Worm (Caenorhabditis elegans) whole organism, midembryonic: Measurements from ENCODE around the gene R05F9.11.

Experiments
- med-1 ChIP-seq: sonication (generic microtip); optimal IDR thresholded peaks from 2 replicates; lab custom pipeline; 2017; ENCODE audit warnings: missing genetic modification characterization, mild to moderate bottlenecking, missing compliant biosample characterization, antibody characterized with exemption, missing genetic modification reagents; ENCODE audit not compliant: insufficient read depth
- ztf-23 ChIP-seq: fragments of 200-800 bp; sonication (Bioruptor generic); IDR thresholded peaks from 2 replicates; pipeline ENCODE4 v1.3.6; 2022; ENCODE audit warnings: missing genetic modification reagents, missing genetic modification characterization, missing compliant biosample characterization

DNA sequence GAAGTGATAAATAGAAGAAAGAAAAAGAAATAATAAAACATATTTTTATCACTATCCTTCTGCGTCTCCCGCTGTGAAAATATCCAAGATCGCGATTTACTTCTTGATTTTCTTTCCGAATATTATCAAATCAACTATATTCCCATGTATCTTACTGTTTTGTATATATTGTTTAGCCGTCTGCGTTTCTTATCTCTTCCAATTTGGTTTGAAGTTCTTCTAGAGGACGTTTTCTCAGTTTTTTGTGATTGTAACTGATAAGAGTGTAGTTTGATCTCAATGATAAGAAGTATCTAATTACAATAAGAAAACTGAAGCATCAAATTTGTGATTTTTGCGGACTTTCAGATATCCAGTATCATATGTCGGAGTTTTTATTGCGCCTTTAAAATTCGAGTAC lies 46.7 kb upstream of the R05F9.11 start:
- no peak for TF ChIP-seq med-1 (GFP tag; lab: Kevin White, UChicago)
- no peak for TF ChIP-seq ztf-23 (GFP tag; lab: Robert Waterston, UW)
